Worm (Caenorhabditis elegans) whole organism, young adult: Measurements from ENCODE around the gene msp-74.

ENCODE experiments used
- B0019.2 ChIP-seq: fragments of 200-800 bp; sonication (Bioruptor generic); conservative IDR thresholded peaks from 2 replicates; pipeline ENCODE4 v1.3.6; 2022; ENCODE audit warnings: missing genetic modification reagents, missing genetic modification characterization, missing compliant biosample characterization
- B0035.1 ChIP-seq: sonication (generic microtip); optimal IDR thresholded peaks from 2 replicates; lab custom pipeline; 2016; ENCODE audit warnings: missing genetic modification characterization, mild to moderate bottlenecking, missing compliant biosample characterization, missing genotype, missing genetic modification reagents
- B0261.1 ChIP-seq: sonication (generic microtip); optimal IDR thresholded peaks from 2 replicates; lab custom pipeline; 2016; ENCODE audit warnings: mild to moderate bottlenecking, missing genetic modification characterization, moderate library complexity, missing compliant biosample characterization
- D2030.7 ChIP-seq: fragments of 200-800 bp; sonication (Bioruptor generic); IDR thresholded peaks from 2 replicates; pipeline ENCODE4 v1.3.6; 2022; ENCODE audit warnings: missing genetic modification reagents, missing genetic modification characterization, missing compliant biosample characterization
- F37B4.10 ChIP-seq: fragments of 200-800 bp; sonication (Bioruptor generic); IDR thresholded peaks from 2 replicates; pipeline ENCODE4 v1.3.6; 2022; ENCODE audit warnings: missing genetic modification characterization, missing compliant biosample characterization
- F49E8.2 ChIP-seq: sonication (generic microtip); optimal IDR thresholded peaks from 3 replicates; lab custom pipeline; 2017; ENCODE audit warnings: missing genetic modification characterization, mild to moderate bottlenecking, missing compliant biosample characterization, antibody characterized with exemption, moderate library complexity; ENCODE audit not compliant: insufficient read depth
- F57A8.1 ChIP-seq: fragments of 200-800 bp; sonication (Bioruptor generic); optimal IDR thresholded peaks from 2 replicates; lab custom pipeline; 2018; ENCODE audit warnings: mild to moderate bottlenecking, missing genetic modification characterization, moderate library complexity, missing compliant biosample characterization
- K12H6.12 ChIP-seq: fragments of 200-800 bp; sonication (Bioruptor generic); optimal IDR thresholded peaks from 2 replicates; lab custom pipeline; 2018; ENCODE audit warnings: mild to moderate bottlenecking, missing genetic modification characterization, missing compliant biosample characterization
- Y56A3A.18 ChIP-seq: fragments of 200-800 bp; sonication (Bioruptor generic); IDR thresholded peaks from 2 replicates; pipeline ENCODE4 v1.3.6; 2022; ENCODE audit warnings: missing genetic modification reagents, missing genetic modification characterization, missing compliant biosample characterization
- Y67H2A.10 ChIP-seq: fragments of 200-800 bp; sonication (Bioruptor generic); conservative IDR thresholded peaks from 2 replicates; pipeline ENCODE4 v1.3.6; 2022; ENCODE audit warnings: missing genetic modification reagents, missing genetic modification characterization, missing compliant biosample characterization
- Y95B8A.8 ChIP-seq: fragments of 200-800 bp; sonication (Bioruptor generic); IDR thresholded peaks from 2 replicates; pipeline ENCODE4 v1.3.6; 2022; ENCODE audit warnings: missing genetic modification reagents, missing genetic modification characterization, missing compliant biosample characterization
- ZK185.1 ChIP-seq: sonication (generic microtip); optimal IDR thresholded peaks from 2 replicates; lab custom pipeline; 2016; ENCODE audit warnings: mild to moderate bottlenecking, missing genetic modification characterization, missing compliant biosample characterization; ENCODE audit not compliant: poor library complexity, severe bottlenecking
- akir-1 ChIP-seq: fragments of 200-800 bp; sonication (Bioruptor generic); optimal IDR thresholded peaks from 2 replicates; lab custom pipeline; 2018; ENCODE audit warnings: mild to moderate bottlenecking, missing genetic modification characterization, moderate library complexity, missing compliant biosample characterization
- attf-5 ChIP-seq: fragments of 200-800 bp; sonication (Bioruptor generic); optimal IDR thresholded peaks from 2 replicates; lab custom pipeline; 2018; ENCODE audit warnings: mild to moderate bottlenecking, missing genetic modification characterization, missing compliant biosample characterization
- ccch-3 ChIP-seq: fragments of 200-800 bp; sonication (Bioruptor generic); optimal IDR thresholded peaks from 2 replicates; lab custom pipeline; 2018; ENCODE audit warnings: mild to moderate bottlenecking, missing genetic modification characterization, missing compliant biosample characterization
- cebp-1 ChIP-seq, 2 experiments: fragments of 200-800 bp in 1 of 2; sonication (Bioruptor generic) in 1 of 2; sonication (generic microtip) in 1 of 2; IDR thresholded peaks in 1 of 2; optimal IDR thresholded peaks in 1 of 2; 2 replicates each; pipeline versions ENCODE4 v1.3.6 to Lab custom; 2017 to 2022; ENCODE audit warnings: missing compliant biosample characterization in 2 of 2, missing genetic modification characterization in 2 of 2, mild to moderate bottlenecking in 1 of 2, missing genetic modification reagents in 1 of 2, moderate library complexity in 1 of 2
- ceh-100 ChIP-seq: fragments of 200-800 bp; sonication (Bioruptor generic); IDR thresholded peaks from 2 replicates; pipeline ENCODE4 v1.3.6; 2022; ENCODE audit warnings: missing genetic modification reagents, missing genetic modification characterization, missing compliant biosample characterization
- die-1 ChIP-seq: sonication (generic microtip); optimal IDR thresholded peaks from 2 replicates; lab custom pipeline; 2016; ENCODE audit warnings: missing genotype, mild to moderate bottlenecking, missing genetic modification characterization, missing compliant biosample characterization
- efl-1 ChIP-seq: fragments of 150-350 bp; optimal IDR thresholded peaks from 2 replicates; lab custom pipeline; 2014; ENCODE audit warnings: missing biosample characterization, missing genetic modification reagents, missing genetic modification characterization
- him-1 ChIP-seq: sonication (generic microtip); optimal IDR thresholded peaks from 2 replicates; lab custom pipeline; 2016; ENCODE audit warnings: missing genotype, missing genetic modification reagents, missing genetic modification characterization, missing compliant biosample characterization
- hmg-1.2 ChIP-seq: fragments of 200-800 bp; sonication (Bioruptor generic); IDR thresholded peaks from 2 replicates; pipeline ENCODE4 v1.3.6; 2022; ENCODE audit warnings: missing genetic modification reagents, missing genetic modification characterization, missing compliant biosample characterization
- hmg-20 ChIP-seq: fragments of 200-800 bp; sonication (Bioruptor generic); IDR thresholded peaks from 2 replicates; pipeline ENCODE4 v1.3.6; 2022; ENCODE audit warnings: missing genetic modification reagents, missing genetic modification characterization, missing compliant biosample characterization
- let-607 ChIP-seq, 2 experiments: fragments of 200-800 bp in 1 of 2; sonication (Bioruptor generic) in 1 of 2; sonication (generic microtip) in 1 of 2; optimal IDR thresholded peaks; 2 replicates each; lab custom pipeline; 2016 to 2018; ENCODE audit warnings: mild to moderate bottlenecking in 2 of 2, missing compliant biosample characterization in 2 of 2, missing genetic modification characterization in 2 of 2, moderate library complexity in 2 of 2, missing genotype in 1 of 2
- lin-40 ChIP-seq: sonication (generic microtip); optimal IDR thresholded peaks from 2 replicates; lab custom pipeline; 2016; ENCODE audit warnings: missing genetic modification characterization, mild to moderate bottlenecking, missing compliant biosample characterization, missing genotype, missing genetic modification reagents
- mcd-1 ChIP-seq: fragments of 200-800 bp; sonication (Bioruptor generic); IDR thresholded peaks from 2 replicates; pipeline ENCODE4 v1.3.6; 2022; ENCODE audit warnings: missing genetic modification reagents, missing genetic modification characterization, missing compliant biosample characterization
- nfya-1 ChIP-seq: sonication (generic microtip); optimal IDR thresholded peaks from 2 replicates; lab custom pipeline; 2017; ENCODE audit warnings: antibody characterized with exemption, missing compliant biosample characterization, missing genetic modification characterization, borderline replicate concordance; ENCODE audit not compliant: insufficient read depth
- nfyb-1 ChIP-seq: fragments of 200-800 bp; sonication (Bioruptor generic); IDR thresholded peaks from 2 replicates; pipeline ENCODE4 v1.3.6; 2022; ENCODE audit warnings: missing genetic modification reagents, missing genetic modification characterization, missing compliant biosample characterization
- rcor-1 ChIP-seq: fragments of 200-800 bp; sonication (Bioruptor generic); IDR thresholded peaks from 2 replicates; pipeline ENCODE4 v1.3.6; 2022; ENCODE audit warnings: missing genetic modification reagents, missing genetic modification characterization, missing compliant biosample characterization
- rec-8 ChIP-seq, 2 experiments: sonication (generic microtip); optimal IDR thresholded peaks; 2 replicates each; lab custom pipeline; 2016; ENCODE audit warnings: mild to moderate bottlenecking in 2 of 2, missing genetic modification characterization in 2 of 2, missing genetic modification reagents in 2 of 2, missing genotype in 2 of 2, missing biosample characterization in 1 of 2, missing compliant biosample characterization in 1 of 2, moderate library complexity in 1 of 2
- repo-1 ChIP-seq: sonication (generic microtip); optimal IDR thresholded peaks from 2 replicates; lab custom pipeline; 2017; ENCODE audit warnings: mild to moderate bottlenecking, missing genetic modification characterization, missing compliant biosample characterization
- rpc-1 ChIP-seq, 2 experiments: fragments of 150-350 bp in 1 of 2; sonication (generic microtip) in 1 of 2; optimal IDR thresholded peaks; 2 replicates each; lab custom pipeline; 2014 to 2018; ENCODE audit warnings: missing biosample characterization in 1 of 2, missing genetic modification characterization in 1 of 2, missing genetic modification reagents in 1 of 2, missing genotype in 1 of 2
- sea-2 ChIP-seq: fragments of 200-800 bp; sonication (Bioruptor generic); IDR thresholded peaks from 2 replicates; pipeline ENCODE4 v1.3.6; 2022; ENCODE audit warnings: missing genetic modification characterization, missing compliant biosample characterization
- tbx-9 ChIP-seq: sonication (generic microtip); optimal IDR thresholded peaks from 2 replicates; lab custom pipeline; 2016; ENCODE audit warnings: borderline replicate concordance, missing genetic modification characterization, inconsistent platforms, missing compliant biosample characterization
- unc-130 ChIP-seq: sonication (generic microtip); optimal IDR thresholded peaks from 2 replicates; lab custom pipeline; 2016; ENCODE audit warnings: missing genetic modification reagents, missing genetic modification characterization, missing compliant biosample characterization
- unc-62 ChIP-seq: fragments of 150-350 bp; optimal IDR thresholded peaks from 2 replicates; lab custom pipeline; 2014; ENCODE audit warnings: missing biosample characterization, missing genetic modification reagents, missing genetic modification characterization
- zfh-2 ChIP-seq: fragments of 200-800 bp; sonication (Bioruptor generic); conservative IDR thresholded peaks from 2 replicates; pipeline ENCODE4 v1.3.6; 2022; ENCODE audit warnings: missing genetic modification reagents, missing genetic modification characterization, missing compliant biosample characterization
- ztf-26 ChIP-seq: sonication (generic microtip); optimal IDR thresholded peaks from 2 replicates; lab custom pipeline; 2017; ENCODE audit warnings: missing genetic modification characterization, missing compliant biosample characterization
- ztf-6 ChIP-seq: fragments of 200-800 bp; sonication (Bioruptor generic); IDR thresholded peaks from 2 replicates; pipeline ENCODE4 v1.3.6; 2022; ENCODE audit warnings: missing genetic modification reagents, missing genetic modification characterization, missing compliant biosample characterization

msp-74 gene

ce11 chrII:5130081-5130480 is 14.9 kb upstream of the msp-74 start, which contains the start of gene lgc-56:
Gene lgc-56, plus strand, starts transcription at chrII:5130381.
- TF ChIP-seq F57A8.1 (GFP tag; lab: Kevin White, UChicago) (no peak), tbx-9 (tag; lab: Kevin White, UChicago) (no peak), K12H6.12 (no peak), B0035.1 (tag; lab: Kevin White, UChicago) (no peak), zfh-2 (GFP tag; lab: Robert Waterston, UW) (no peak), ceh-100 (GFP tag; lab: Robert Waterston, UW) (no peak), F49E8.2 (no peak), nfya-1 (no peak), ztf-26 (no peak), nfyb-1 (GFP tag; lab: Robert Waterston, UW) (no peak), unc-130 (no peak), B0261.1 (tag; lab: Kevin White, UChicago) (no peak)

ce11 chrII:5120612-5121011 is 5.5 kb upstream of the msp-74 start:
- TF ChIP-seq unc-62 (GFP tag; lab: Kevin White, UChicago) (no peak), ZK185.1 (no peak), repo-1 (tag; lab: Kevin White, UChicago) (no peak), B0019.2 (no peak)

ce11 chrII:5115733-5116132 is 598 bp upstream of the msp-74 start, which contains the start of gene srsy-1:
Gene srsy-1, plus strand, starts transcription at chrII:5116033.
- TF ChIP-seq mcd-1 (GFP tag; lab: Robert Waterston, UW) (no peak), him-1 (no peak), rcor-1 (GFP tag; lab: Robert Waterston, UW) (no peak), sea-2 (GFP tag; lab: Robert Waterston, UW) (no peak), Y95B8A.8 (GFP tag; lab: Robert Waterston, UW) (no peak), attf-5 (no peak), lin-40 (tag; lab: Kevin White, UChicago) (no peak), Y56A3A.18 (no peak), ccch-3 (no peak), hmg-20 (GFP tag; lab: Robert Waterston, UW) (no peak), Y67H2A.10 (GFP tag; lab: Robert Waterston, UW) (no peak), D2030.7 (GFP tag; lab: Robert Waterston, UW) (no peak), rec-8 (tag; optimal IDR thresholded peaks at IDR 0.05; lab: Kevin White, UChicago) (no peak)
- TF ChIP-seq, all 124 proteins: peak for 0

- TF ChIP-seq rpc-1 (optimal IDR thresholded peaks at IDR 0.05; lab: Kevin White, UChicago) (no peak), rpc-1 (tag; optimal IDR thresholded peaks at IDR 0.05; lab: Kevin White, UChicago) (no peak), ztf-6 (GFP tag; lab: Robert Waterston, UW) (no peak), efl-1 (GFP tag; lab: Kevin White, UChicago) (no peak), akir-1 (GFP tag; lab: Kevin White, UChicago) (no peak), hmg-1.2 (GFP tag; lab: Robert Waterston, UW) (no peak), cebp-1 (GFP tag; IDR thresholded peaks at IDR 0.05; lab: Robert Waterston, UW) (no peak), cebp-1 (tag; optimal IDR thresholded peaks at IDR 0.05; lab: Kevin White, UChicago) (no peak), die-1 (tag; lab: Kevin White, UChicago) (no peak), let-607 (tag; optimal IDR thresholded peaks at IDR 0.05; lab: Kevin White, UChicago) (no peak), B0035.1 (tag; lab: Kevin White, UChicago) (no peak), F37B4.10 (GFP tag; lab: Robert Waterston, UW) (no peak), Y67H2A.10 (GFP tag; lab: Robert Waterston, UW) (no peak)
- TF ChIP-seq, all 124 proteins: peak for 0
Observed at ce11 chrII:5112082-5112481, 3.1 kb downstream of the msp-74 start, which contains the start of gene F09C12.8. Gene F09C12.8, plus strand, starts transcription at chrII:5112382.
